Worm (Caenorhabditis elegans) whole organism, early embryonic: ENCODE measurements around the gene Y69A2AR.24.

Experiments
- B0310.2 ChIP-seq: sonication (generic microtip); optimal IDR thresholded peaks from 2 replicates; lab custom pipeline; 2016; ENCODE audit warnings: mild to moderate bottlenecking, missing genetic modification characterization, missing compliant biosample characterization
- F13C5.2 ChIP-seq: sonication (generic microtip); optimal IDR thresholded peaks from 2 replicates; lab custom pipeline; 2017; ENCODE audit warnings: mild to moderate bottlenecking, missing genetic modification characterization, inconsistent platforms, missing compliant biosample characterization
- aly-1 ChIP-seq: sonication (generic microtip); optimal IDR thresholded peaks from 2 replicates; lab custom pipeline; 2016; ENCODE audit warnings: missing genetic modification characterization, missing compliant biosample characterization
- ama-1 ChIP-seq: fragments of 150-350 bp; optimal IDR thresholded peaks from 2 replicates; lab custom pipeline; 2014
- ceh-13 ChIP-seq: fragments of 200-800 bp; sonication (Bioruptor generic); optimal IDR thresholded peaks from 2 replicates; lab custom pipeline; 2018; ENCODE audit warnings: mild to moderate bottlenecking, missing genetic modification characterization, missing compliant biosample characterization
- ets-7 ChIP-seq: sonication (generic microtip); optimal IDR thresholded peaks from 2 replicates; lab custom pipeline; 2016; ENCODE audit warnings: missing genotype, missing genetic modification characterization, missing compliant biosample characterization
- flt-1 ChIP-seq: fragments of 200-800 bp; sonication (Bioruptor generic); IDR thresholded peaks from 2 replicates; pipeline ENCODE4 v1.3.6; 2022; ENCODE audit warnings: missing genetic modification characterization, missing compliant biosample characterization
- hmbx-1 ChIP-seq: sonication (generic microtip); optimal IDR thresholded peaks from 2 replicates; lab custom pipeline; 2016; ENCODE audit warnings: mild to moderate bottlenecking, missing genetic modification characterization, missing compliant biosample characterization
- hmg-4 ChIP-seq: fragments of 200-800 bp; sonication (Bioruptor generic); optimal IDR thresholded peaks from 2 replicates; lab custom pipeline; 2018; ENCODE audit warnings: mild to moderate bottlenecking, missing genetic modification characterization, missing compliant biosample characterization
- hnd-1 ChIP-seq: sonication (generic microtip); optimal IDR thresholded peaks from 2 replicates; lab custom pipeline; 2016; ENCODE audit warnings: missing genetic modification characterization, missing compliant biosample characterization
- pes-1 ChIP-seq: fragments of 200-800 bp; sonication (Bioruptor generic); IDR thresholded peaks from 2 replicates; pipeline ENCODE4 v1.3.6; 2022; ENCODE audit warnings: missing genetic modification reagents, missing genetic modification characterization, missing compliant biosample characterization
- scrt-1 ChIP-seq: fragments of 200-800 bp; sonication (Bioruptor generic); IDR thresholded peaks from 2 replicates; pipeline ENCODE4 v1.3.6; 2022; ENCODE audit warnings: missing genetic modification characterization, missing compliant biosample characterization
- sea-1 ChIP-seq: fragments of 200-800 bp; sonication (Bioruptor generic); conservative IDR thresholded peaks from 2 replicates; pipeline ENCODE4 v1.3.6; 2022; ENCODE audit warnings: missing genetic modification characterization, missing compliant biosample characterization
- tbx-11 ChIP-seq: fragments of 200-800 bp; sonication (Bioruptor generic); IDR thresholded peaks from 2 replicates; pipeline ENCODE4 v1.3.6; 2022; ENCODE audit warnings: missing genetic modification characterization, missing compliant biosample characterization
- tbx-37 ChIP-seq: fragments of 200-800 bp; sonication (Bioruptor generic); conservative IDR thresholded peaks from 2 replicates; pipeline ENCODE4 v1.3.6; 2022; ENCODE audit warnings: missing genetic modification reagents, missing genetic modification characterization, missing compliant biosample characterization
- tra-4 ChIP-seq: sonication (generic microtip); optimal IDR thresholded peaks from 2 replicates; lab custom pipeline; 2017; ENCODE audit warnings: missing genetic modification characterization, missing compliant biosample characterization

Gene Y69A2AR.24

ce11 chrIV:2529281-2529680 lies 34.6 kb downstream of the Y69A2AR.24 start:
- TF ChIP-seq tra-4 (no peak), F13C5.2 (tag; lab: Kevin White, UChicago) (no peak), scrt-1 (GFP tag; lab: Robert Waterston, UW) (no peak), aly-1 (tag; lab: Kevin White, UChicago) (no peak), ama-1 (lab: Kevin White, UChicago) (no peak), B0310.2 (tag; lab: Kevin White, UChicago) (no peak), flt-1 (GFP tag; lab: Robert Waterston, UW) (no peak), ceh-13 (no peak), tbx-37 (no peak), hnd-1 (tag; lab: Kevin White, UChicago) (no peak), hmbx-1 (tag; lab: Kevin White, UChicago) (no peak), ets-7 (tag; lab: Kevin White, UChicago) (no peak), hmg-4 (GFP tag; lab: Kevin White, UChicago) (no peak), sea-1 (GFP tag; lab: Robert Waterston, UW) (no peak), tbx-11 (GFP tag; lab: Robert Waterston, UW) (no peak), pes-1 (no peak)

DNA sequence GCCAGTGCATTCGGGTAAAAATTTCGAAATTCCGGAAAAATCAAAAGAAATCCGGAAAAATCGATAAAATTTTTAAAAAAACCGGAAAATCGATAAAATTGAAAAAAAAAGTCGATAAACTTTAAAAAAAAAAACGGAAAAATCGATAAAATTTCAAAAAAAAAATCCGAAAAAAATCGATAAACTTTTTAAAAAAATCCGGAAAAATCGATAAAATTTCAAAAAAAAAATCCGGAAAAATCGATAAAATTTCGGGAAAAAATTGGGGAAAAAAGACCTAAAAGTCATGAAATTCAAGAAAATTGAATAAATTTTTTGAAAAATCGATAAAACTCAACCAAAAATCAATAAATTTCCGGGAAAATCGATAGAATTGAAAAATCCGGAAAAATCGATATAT lies 37.0 kb downstream of the Y69A2AR.24 start:
- no peak for TF ChIP-seq tra-4
- TF ChIP-seq F13C5.2 (tag; lab: Kevin White, UChicago), result no peak
